Worm (Caenorhabditis elegans): ENCODE data around the gene pqn-18.

DNA sequence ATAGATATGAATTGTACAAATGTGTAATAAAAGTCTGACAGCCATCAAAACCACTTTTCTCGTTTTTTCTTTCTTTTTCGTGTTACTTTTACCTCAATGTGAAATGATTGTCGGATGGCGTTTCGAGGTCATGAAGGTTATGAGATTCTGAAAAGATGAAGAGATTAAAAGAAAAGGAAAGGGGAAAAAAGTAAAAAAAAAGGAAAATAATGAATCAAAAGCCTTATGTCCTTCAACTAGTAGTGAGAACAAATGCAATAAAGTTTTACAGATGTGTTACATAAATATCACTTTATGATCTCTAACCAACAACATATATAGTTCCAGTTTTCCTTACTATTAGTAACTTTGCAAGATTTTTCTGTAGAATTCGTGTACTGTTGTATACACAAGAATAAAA lies 33.2 kb downstream of the pqn-18 start, which contains the start of gene gmap-3:
- TF ChIP-seq ama-1 (optimal IDR thresholded peaks at IDR 0.05): no peak
- TF ChIP-seq ama-1 (GFP tag; optimal IDR thresholded peaks at IDR 0.05): no peak
- no peak for TF ChIP-seq pha-4 (tag; optimal IDR thresholded peaks at IDR 0.05)
- no peak for TF ChIP-seq C17E4.6 (GFP tag; IDR thresholded peaks at IDR 0.05)
- no peak for TF ChIP-seq hlh-12 (tag; optimal IDR thresholded peaks at IDR 0.05)
- TF ChIP-seq rcor-1 (GFP tag; IDR thresholded peaks at IDR 0.05): no peak
- TF ChIP-seq sptf-2 (GFP tag; optimal IDR thresholded peaks at IDR 0.05): no peak
- no peak for TF ChIP-seq nfya-1 (tag; optimal IDR thresholded peaks at IDR 0.05; ENCODE audit: borderline replicate concordance, insufficient read depth)
- no peak for TF ChIP-seq D2030.7 (GFP tag; IDR thresholded peaks at IDR 0.05)
